Worm (Caenorhabditis elegans): Measurements from ENCODE around the gene ugt-43.

ugt-43 gene

DNA sequence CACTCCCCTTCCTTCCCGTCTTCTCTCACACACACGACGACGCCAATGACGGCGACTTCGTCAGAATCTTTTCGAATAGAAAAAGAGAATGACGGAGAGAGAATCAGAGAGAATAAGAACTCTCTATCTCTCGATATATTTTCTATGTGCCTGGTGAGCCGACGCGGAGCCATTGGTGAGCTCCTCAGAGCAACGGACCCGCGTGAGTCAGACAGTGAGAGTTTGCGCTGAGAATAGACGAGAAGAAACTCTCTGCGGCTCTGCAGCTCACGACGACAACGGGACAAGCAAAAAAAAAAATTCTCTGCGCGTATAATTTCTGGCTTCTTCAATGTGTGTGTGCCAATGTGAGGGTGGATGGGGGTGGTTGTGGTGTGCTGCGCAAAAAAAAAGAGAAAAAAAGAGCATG is 35.6 kb downstream of the ugt-43 start (continued):
- TF ChIP-seq aly-2 (tag; optimal IDR thresholded peaks at IDR 0.05): no peak
- no peak for TF ChIP-seq dpl-1 (GFP tag; optimal IDR thresholded peaks at IDR 0.05)
- peak; percentile 65 for TF ChIP-seq tbx-2 (tag; optimal IDR thresholded peaks at IDR 0.05)
- TF ChIP-seq alr-1 (tag; optimal IDR thresholded peaks at IDR 0.05; ENCODE audit: borderline replicate concordance): no peak
- no peak for TF ChIP-seq nhr-11 (tag; optimal IDR thresholded peaks at IDR 0.05)
- TF ChIP-seq lsy-2 (tag; optimal IDR thresholded peaks at IDR 0.05): peak; percentile 24 to 74
- peak; percentile 70 for TF ChIP-seq zag-1 (tag; optimal IDR thresholded peaks at IDR 0.05)
- TF ChIP-seq nhr-12 (tag; optimal IDR thresholded peaks at IDR 0.05): no peak
- no peak for TF ChIP-seq grh-1 (GFP tag; IDR thresholded peaks at IDR 0.05)
- no peak for TF ChIP-seq sup-37 (GFP tag; optimal IDR thresholded peaks at IDR 0.05)
- TF ChIP-seq lin-15B (tag; optimal IDR thresholded peaks at IDR 0.05): peak; percentile 4
- no peak for TF ChIP-seq pag-3 (tag; optimal IDR thresholded peaks at IDR 0.05; ENCODE audit: borderline replicate concordance, insufficient read depth)
- peak; percentile 6; the same call in 1 of the 2 replicates for TF ChIP-seq nhr-19 (GFP tag; conservative IDR thresholded peaks at IDR 0.05)
- TF ChIP-seq skn-1 (tag; optimal IDR thresholded peaks at IDR 0.05): peak; percentile 9
- no peak for TF ChIP-seq hlh-17 (GFP tag; optimal IDR thresholded peaks at IDR 0.05; ENCODE audit: borderline replicate concordance)
- TF ChIP-seq ceh-82 (tag; optimal IDR thresholded peaks at IDR 0.05): peak; percentile 41 to 83 (median 44)
- TF ChIP-seq swsn-7 (tag; optimal IDR thresholded peaks at IDR 0.05): peak; percentile 67
- TF ChIP-seq nhr-237 (tag; optimal IDR thresholded peaks at IDR 0.05): peak; percentile 9
- TF ChIP-seq mep-1 (tag; optimal IDR thresholded peaks at IDR 0.05): peak; percentile 19
- TF ChIP-seq elt-2 (tag; optimal IDR thresholded peaks at IDR 0.05): no peak
- TF ChIP-seq unc-62 (GFP tag; optimal IDR thresholded peaks at IDR 0.05): no peak
- TF ChIP-seq lin-13 (GFP tag; optimal IDR thresholded peaks at IDR 0.05): no peak
- TF ChIP-seq C04F5.9 (tag; optimal IDR thresholded peaks at IDR 0.05): no peak
- peak in 1 of 2 experiments; percentile 13 for TF ChIP-seq ztf-11 (tag; optimal IDR thresholded peaks at IDR 0.05)
- peak; percentile 40 for TF ChIP-seq pax-3 (tag; optimal IDR thresholded peaks at IDR 0.05)
- no peak for TF ChIP-seq mdl-1 (tag; optimal IDR thresholded peaks at IDR 0.05)
- TF ChIP-seq pqm-1 (tag; optimal IDR thresholded peaks at IDR 0.05): no peak
- no peak for TF ChIP-seq F16B12.6 (tag; optimal IDR thresholded peaks at IDR 0.05)
- TF ChIP-seq C16A3.4 (tag; optimal IDR thresholded peaks at IDR 0.05): no peak
- no peak for TF ChIP-seq aha-1 (tag; optimal IDR thresholded peaks at IDR 0.05)
- TF ChIP-seq sptf-1 (tag; optimal IDR thresholded peaks at IDR 0.05): no peak
- TF ChIP-seq irx-1 (tag; optimal IDR thresholded peaks at IDR 0.05): peak; percentile 36
- peak; percentile 78 for TF ChIP-seq unc-86 (tag; optimal IDR thresholded peaks at IDR 0.05)
- TF ChIP-seq mef-2 (tag; optimal IDR thresholded peaks at IDR 0.05): no peak
- no peak for TF ChIP-seq nhr-85 (tag)
- TF ChIP-seq ets-5 (GFP tag; IDR thresholded peaks at IDR 0.05): no peak
- peak; percentile 79 for TF ChIP-seq nhr-47 (tag; optimal IDR thresholded peaks at IDR 0.05)
- no peak for TF ChIP-seq C34B4.2 (tag; optimal IDR thresholded peaks at IDR 0.05)
- TF ChIP-seq isw-1 (GFP tag; IDR thresholded peaks at IDR 0.05): peak; percentile 53
- no peak for TF ChIP-seq hpl-2 (GFP tag; optimal IDR thresholded peaks at IDR 0.05)
- TF ChIP-seq efl-1 (optimal IDR thresholded peaks at IDR 0.05): peak; percentile 8 to 40
- no peak for TF ChIP-seq efl-1 (GFP tag; optimal IDR thresholded peaks at IDR 0.05 in 1 of 2)
- no peak for TF ChIP-seq unc-30 (tag; optimal IDR thresholded peaks at IDR 0.05)
- no peak for TF ChIP-seq ama-1 (optimal IDR thresholded peaks at IDR 0.05)

DNA sequence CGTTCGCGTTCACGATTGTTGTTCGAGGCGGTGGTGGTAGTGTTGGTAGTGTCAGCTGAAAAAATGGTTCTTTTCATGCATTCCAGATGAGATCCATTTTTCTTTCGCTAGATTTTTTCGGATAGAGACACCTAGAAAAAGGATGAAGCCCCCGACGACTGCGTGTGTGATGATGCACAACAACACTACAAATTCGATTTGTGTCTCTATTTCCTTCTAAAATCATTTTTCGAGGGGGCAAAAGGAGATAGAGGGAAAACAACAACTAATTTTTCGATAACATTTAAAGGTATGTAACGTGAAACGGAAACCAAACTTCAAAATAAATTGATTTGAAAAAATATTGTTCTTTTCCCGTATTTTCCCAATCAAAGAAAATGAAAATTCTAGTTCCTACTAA is 36.1 kb downstream of the ugt-43 start:
- TF ChIP-seq lin-39 (tag; optimal IDR thresholded peaks at IDR 0.05) (no peak), fkh-10 (GFP tag; optimal IDR thresholded peaks at IDR 0.05) (peak; percentile 13)
